Fruit fly (Drosophila melanogaster): ENCODE measurements around the gene CG4194.

The CG4194 gene

DNA sequence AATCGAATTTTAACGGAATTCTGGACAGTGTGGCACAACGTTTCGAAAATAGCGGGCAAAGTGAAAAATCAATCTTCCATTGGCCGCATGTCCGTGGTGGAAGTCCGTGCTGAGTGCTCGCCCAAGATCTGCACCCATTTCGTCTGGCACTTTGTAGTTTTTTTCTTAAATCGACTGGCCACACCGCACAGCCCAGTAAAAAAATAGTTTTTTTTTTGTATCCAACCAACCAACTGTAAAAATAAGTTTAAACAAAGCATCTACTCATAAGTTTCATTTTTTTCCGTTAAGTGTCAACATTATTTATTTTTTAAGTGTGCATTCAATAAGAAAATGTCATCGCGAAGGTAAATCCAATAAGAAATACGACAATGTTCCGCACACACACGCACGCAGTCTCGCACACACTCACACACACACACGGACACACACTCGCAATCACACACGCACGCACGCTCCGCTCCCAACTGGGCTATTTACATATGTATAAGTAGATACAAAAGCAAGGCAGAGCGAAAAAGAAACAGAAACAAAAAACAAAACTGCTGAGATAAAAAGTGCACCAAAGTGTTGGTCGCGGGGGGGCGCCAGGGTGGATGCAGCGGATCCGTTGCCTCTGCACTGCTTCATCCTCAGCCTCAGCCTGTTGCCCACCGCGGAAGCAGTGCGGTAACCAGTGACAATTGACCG lies 25.8 kb downstream of the CG4194 start, which contains the start of gene csw (continued):
- no peak for TF ChIP-seq CG13296 (GFP tag; optimal IDR thresholded peaks at IDR 0.05)
- no peak for TF ChIP-seq corto (GFP tag; optimal IDR thresholded peaks at IDR 0.05)
- 0 out of 2 replicates have a peak, but pooled peaks have one; percentile 26 for TF ChIP-seq toy (GFP tag; IDR thresholded peaks at IDR 0.05)
- TF ChIP-seq CG18619 (GFP tag; optimal IDR thresholded peaks at IDR 0.05): peak; percentile 29
- peak; percentile 46 for TF ChIP-seq pho (GFP tag; optimal IDR thresholded peaks at IDR 0.05)
- no peak for TF ChIP-seq zen2 (GFP tag; IDR thresholded peaks at IDR 0.05; ENCODE audit: partially characterized antibody)
- no peak for TF ChIP-seq wor (GFP tag; IDR thresholded peaks at IDR 0.05)
- TF ChIP-seq lov (optimal IDR thresholded peaks at IDR 0.05): no peak
- no peak for TF ChIP-seq lov (GFP tag; IDR thresholded peaks at IDR 0.05)
- peak; percentile 96 for TF ChIP-seq pzg (GFP tag; optimal IDR thresholded peaks at IDR 0.05)
- peak; percentile 3 for TF ChIP-seq Dip3 (GFP tag; optimal IDR thresholded peaks at IDR 0.05)
- no peak for TF ChIP-seq CG32767 (GFP tag; IDR thresholded peaks at IDR 0.05)
- TF ChIP-seq CG1603 (tag; optimal IDR thresholded peaks at IDR 0.05): peak; percentile 86
- no peak for TF ChIP-seq CG17385 (GFP tag; optimal IDR thresholded peaks at IDR 0.05)
- no peak for TF ChIP-seq dimm (GFP tag; IDR thresholded peaks at IDR 0.05)
- no peak for TF ChIP-seq so (GFP tag; IDR thresholded peaks at IDR 0.05)
- TF ChIP-seq HLHmδ (GFP tag; optimal IDR thresholded peaks at IDR 0.05): no peak
- TF ChIP-seq pfk (GFP tag; optimal IDR thresholded peaks at IDR 0.05): no peak
- no peak for TF ChIP-seq CG15073 (GFP tag; optimal IDR thresholded peaks at IDR 0.05)
- no peak for TF ChIP-seq zf30C (GFP tag; optimal IDR thresholded peaks at IDR 0.05)
- no peak for TF ChIP-seq CG7271 (tag; optimal IDR thresholded peaks at IDR 0.05)
- peak; percentile 32; the same call in 1 of the 2 replicates for TF ChIP-seq CG4404 (GFP tag; IDR thresholded peaks at IDR 0.05)
- TF ChIP-seq CG1792 (GFP tag; optimal IDR thresholded peaks at IDR 0.05): no peak
- peak; percentile 69 for TF ChIP-seq phol (tag; optimal IDR thresholded peaks at IDR 0.05)
- peak; percentile 98 for TF ChIP-seq gfzf (GFP tag; optimal IDR thresholded peaks at IDR 0.05)
- TF ChIP-seq Med (GFP tag): peak; percentile 96
- no peak for TF ChIP-seq ranshi (GFP tag; IDR thresholded peaks at IDR 0.05)
- no peak; the same call in 1 of the 2 replicates for TF ChIP-seq lmd (GFP tag; IDR thresholded peaks at IDR 0.05)
- peak; percentile 6 for TF ChIP-seq bab2 (GFP tag; optimal IDR thresholded peaks at IDR 0.05)
- peak; percentile 19 for TF ChIP-seq Fer3 (tag; optimal IDR thresholded peaks at IDR 0.05)
- peak; percentile 27; the same call in 1 of the 2 replicates for TF ChIP-seq sisA (GFP tag; IDR thresholded peaks at IDR 0.05)
- no peak for TF ChIP-seq chn (GFP tag; optimal IDR thresholded peaks at IDR 0.05)
- TF ChIP-seq unc-4 (GFP tag; IDR thresholded peaks at IDR 0.05; ENCODE audit: partially characterized antibody): 0 out of 2 replicates have a peak, but pooled peaks have one; percentile 14
- TF ChIP-seq croc (GFP tag; conservative IDR thresholded peaks at IDR 0.05): no peak
- peak; percentile 86 for TF ChIP-seq Drgx (GFP tag; IDR thresholded peaks at IDR 0.05)
- peak; percentile 82 for TF ChIP-seq CG32772 (GFP tag; IDR thresholded peaks at IDR 0.05)
- TF ChIP-seq CG10147 (GFP tag; optimal IDR thresholded peaks at IDR 0.05): no peak
- peak; percentile 59 for TF ChIP-seq mam (GFP tag; optimal IDR thresholded peaks at IDR 0.05)
- TF ChIP-seq CG6813 (GFP tag; optimal IDR thresholded peaks at IDR 0.05): no peak
- TF ChIP-seq Rx (GFP tag; IDR thresholded peaks at IDR 0.05): peak; percentile 37; the same call in 1 of the 2 replicates
- peak; percentile 60 for TF ChIP-seq Nf-YC (tag; optimal IDR thresholded peaks at IDR 0.05)
- TF ChIP-seq jigr1 (GFP tag; IDR thresholded peaks at IDR 0.05): no peak
- TF ChIP-seq CG4707 (GFP tag; optimal IDR thresholded peaks at IDR 0.05): no peak
- no peak for TF ChIP-seq PHDP (tag; optimal IDR thresholded peaks at IDR 0.05)
- TF ChIP-seq esg (GFP tag; conservative IDR thresholded peaks at IDR 0.05): no peak
- TF ChIP-seq Bgb (GFP tag; IDR thresholded peaks at IDR 0.05; ENCODE audit: partially characterized antibody): peak; percentile 63; the same call in 1 of the 2 replicates
- peak; percentile 43 for TF ChIP-seq CG7928 (GFP tag; optimal IDR thresholded peaks at IDR 0.05)
- no peak for TF ChIP-seq nau (GFP tag; optimal IDR thresholded peaks at IDR 0.05)
- TF ChIP-seq stwl (tag; optimal IDR thresholded peaks at IDR 0.05): peak; percentile 54
- TF ChIP-seq mirr (GFP tag; optimal IDR thresholded peaks at IDR 0.05): no peak
